Fruit fly (Drosophila melanogaster): ENCODE measurements around the gene CG3739.

Gene CG3739

DNA sequence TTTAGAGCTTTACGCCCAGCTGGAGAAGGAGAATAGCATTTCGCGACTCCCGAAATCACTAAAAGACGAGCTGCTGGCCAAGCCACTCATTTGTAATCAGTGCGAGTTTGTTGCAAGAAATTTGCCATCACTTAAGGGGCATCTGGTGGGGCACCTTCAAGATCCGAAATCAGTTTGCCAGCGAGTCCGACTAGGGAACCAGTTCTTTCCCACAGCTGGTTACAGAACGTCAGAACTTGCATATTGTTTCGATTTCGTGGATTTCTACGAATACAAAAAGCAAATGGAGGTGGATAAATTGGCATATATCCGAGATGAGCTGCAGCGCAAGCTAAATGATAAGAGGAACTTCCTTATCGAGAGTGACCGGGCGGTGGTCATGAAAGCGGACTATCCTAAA, 11.1 kb downstream of the CG3739 start (continued):
- peak; percentile 98 for TF ChIP-seq CG15514 (GFP tag; optimal IDR thresholded peaks at IDR 0.05)
- peak; percentile 42 for TF ChIP-seq stwl (tag; optimal IDR thresholded peaks at IDR 0.05)

- TF ChIP-seq ase (GFP tag; IDR thresholded peaks at IDR 0.05) (no peak), CG16779 (GFP tag; IDR thresholded peaks at IDR 0.05) (no peak), z (GFP tag; IDR thresholded peaks at IDR 0.05) (peak; percentile 89), CG7271 (tag; optimal IDR thresholded peaks at IDR 0.05) (no peak), scrt (GFP tag; optimal IDR thresholded peaks at IDR 0.05) (peak; percentile 100), NC2α (GFP tag; optimal IDR thresholded peaks at IDR 0.05) (no peak), CG12236 (GFP tag; optimal IDR thresholded peaks at IDR 0.05) (no peak), Ravus (GFP tag; IDR thresholded peaks at IDR 0.05) (no peak), abd-A (tag; optimal IDR thresholded peaks at IDR 0.05) (peak; percentile 87), CG15514 (GFP tag; optimal IDR thresholded peaks at IDR 0.05) (peak; percentile 91), lmd (GFP tag; IDR thresholded peaks at IDR 0.05) (no peak), CG12155 (GFP tag; optimal IDR thresholded peaks at IDR 0.05) (no peak), Deaf1 (tag; optimal IDR thresholded peaks at IDR 0.05) (peak; percentile 7), Nf-YB (GFP tag; optimal IDR thresholded peaks at IDR 0.05) (no peak), CG11504 (tag; optimal IDR thresholded peaks at IDR 0.05) (no peak), ewg (GFP tag; optimal IDR thresholded peaks at IDR 0.05) (peak; percentile 18), odd (GFP tag; optimal IDR thresholded peaks at IDR 0.05) (no peak), CG13894 (tag; optimal IDR thresholded peaks at IDR 0.05) (peak; percentile 56), CG18262 (tag; optimal IDR thresholded peaks at IDR 0.05) (no peak), CG31224 (GFP tag; IDR thresholded peaks at IDR 0.05) (0 out of 2 replicates have a peak, but pooled peaks have one; percentile 20), CG10274 (GFP tag; optimal IDR thresholded peaks at IDR 0.05) (no peak)
Observed at dm6 chr3R:19406852-19407251, 13.7 kb downstream of the CG3739 start.

DNA sequence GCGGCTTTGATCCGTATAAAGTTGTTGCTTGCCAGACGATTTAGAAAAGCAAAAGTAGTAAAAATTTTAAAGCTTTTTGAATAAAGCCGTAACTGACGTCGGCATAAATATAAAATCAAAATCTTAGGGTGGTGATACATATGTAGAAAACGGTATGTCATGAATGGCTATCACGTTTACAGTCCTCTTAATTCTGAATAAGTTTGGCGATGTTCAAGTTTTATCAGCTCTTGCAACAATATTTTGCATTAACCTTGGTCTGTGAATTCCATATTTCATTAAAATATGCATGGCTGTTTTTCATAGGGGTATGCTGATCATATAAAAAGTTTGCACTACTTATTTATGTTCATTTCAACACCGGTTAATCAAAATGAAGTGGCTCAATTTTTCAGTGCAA, 15.4 kb downstream of the CG3739 start, which contains the start of gene CG11626:
TSS of gene CG11626 (plus strand) at position 301 of the 400 bp plus-strand sequence.
- TF ChIP-seq Sox102F (GFP tag; optimal IDR thresholded peaks at IDR 0.05) (no peak), Atf-2 (GFP tag; optimal IDR thresholded peaks at IDR 0.05) (no peak), CG7963 (GFP tag; IDR thresholded peaks at IDR 0.05; ENCODE audit: partially characterized antibody) (no peak), CG9215 (GFP tag; IDR thresholded peaks at IDR 0.05) (no peak), sens (GFP tag) (no peak), CG17568 (GFP tag; optimal IDR thresholded peaks at IDR 0.05) (no peak), Usf (GFP tag; optimal IDR thresholded peaks at IDR 0.05) (no peak), HLH3B (GFP tag; IDR thresholded peaks at IDR 0.05) (no peak), rib (GFP tag; IDR thresholded peaks at IDR 0.05) (no peak), bcd (GFP tag; optimal IDR thresholded peaks at IDR 0.05) (no peak)

- TF ChIP-seq CG13894 (tag; optimal IDR thresholded peaks at IDR 0.05) (peak; percentile 75), CG6791 (GFP tag; IDR thresholded peaks at IDR 0.05; ENCODE audit: partially characterized antibody) (no peak), crol (GFP tag; IDR thresholded peaks at IDR 0.05) (peak; percentile 64; the same call in 1 of the 2 replicates), CG31224 (GFP tag; IDR thresholded peaks at IDR 0.05) (peak; percentile 98), vnd (GFP tag; IDR thresholded peaks at IDR 0.05; ENCODE audit: partially characterized antibody) (0 out of 3 replicates have a peak, but pooled peaks have one; percentile 12), chinmo (GFP tag; IDR thresholded peaks at IDR 0.05; ENCODE audit: partially characterized antibody) (0 out of 4 replicates have a peak, but pooled peaks have one; percentile 23), sr (GFP tag; IDR thresholded peaks at IDR 0.05) (peak; percentile 62; the same call in 1 of the 3 replicates), ranshi (GFP tag; IDR thresholded peaks at IDR 0.05) (no peak), CG11560 (tag; IDR thresholded peaks at IDR 0.05) (no peak), Deaf1 (tag; optimal IDR thresholded peaks at IDR 0.05) (peak; percentile 62), Trl (optimal IDR thresholded peaks at IDR 0.05) (peak in 1 of 2 experiments; percentile 9), Trl (GFP tag; optimal IDR thresholded peaks at IDR 0.05) (no peak), CG34422 (GFP tag; IDR thresholded peaks at IDR 0.05) (0 out of 3 replicates have a peak, but pooled peaks have one; percentile 21), slbo (GFP tag; IDR thresholded peaks at IDR 0.05) (0 out of 2 replicates have a peak, but pooled peaks have one; percentile 14), Hmx (GFP tag; optimal IDR thresholded peaks at IDR 0.05) (no peak), D19B (GFP tag; optimal IDR thresholded peaks at IDR 0.05) (no peak), abd-A (tag; optimal IDR thresholded peaks at IDR 0.05) (peak; percentile 82), TFAM (GFP tag; optimal IDR thresholded peaks at IDR 0.05) (no peak), z (GFP tag; IDR thresholded peaks at IDR 0.05) (peak; percentile 84), scrt (GFP tag; optimal IDR thresholded peaks at IDR 0.05) (peak; percentile 67)
Observed at dm6 chr3R:19411371-19411770, 18.2 kb downstream of the CG3739 start.
